Fruit fly (Drosophila melanogaster) whole organism, wandering third instar larva: ENCODE data around the gene unc-4.

Source experiments
- HLH106 ChIP-seq: fragments of 200-800 bp; optimal IDR thresholded peaks from 3 replicates; lab custom pipeline; 2019; ENCODE audit warnings: missing biosample characterization, mild to moderate bottlenecking, missing genetic modification characterization, moderate library complexity
- OdsH ChIP-seq: fragments of 200-800 bp; sonication (Bioruptor generic); optimal IDR thresholded peaks from 2 replicates; lab custom pipeline; 2016; ENCODE audit warnings: missing biosample characterization, mild to moderate bottlenecking, missing genetic modification characterization
- Sp1 ChIP-seq: fragments of 200-800 bp; sonication (Bioruptor generic); optimal IDR thresholded peaks from 3 replicates; lab custom pipeline; 2019; ENCODE audit warnings: missing biosample characterization, mild to moderate bottlenecking, missing genetic modification characterization, moderate library complexity
- ey ChIP-seq: fragments of 200-800 bp; sonication (Bioruptor generic); optimal IDR thresholded peaks from 2 replicates; lab custom pipeline; 2016; ENCODE audit warnings: missing biosample characterization, missing genetic modification characterization
- h ChIP-seq: fragments of 200-800 bp; sonication (Bioruptor generic); optimal IDR thresholded peaks from 3 replicates; lab custom pipeline; 2016; ENCODE audit warnings: missing biosample characterization, mild to moderate bottlenecking, missing genetic modification characterization
- lola ChIP-seq: fragments of >200 bp; optimal IDR thresholded peaks from 2 replicates; lab custom pipeline; 2017; ENCODE audit warnings: missing biosample characterization, missing genetic modification characterization
- psq ChIP-seq: fragments of 200-800 bp; sonication (Bioruptor generic); optimal IDR thresholded peaks from 3 replicates; lab custom pipeline; 2017; ENCODE audit warnings: missing biosample characterization, mild to moderate bottlenecking, missing genetic modification characterization, moderate library complexity
- rgr ChIP-seq: fragments of 200-800 bp; sonication (Bioruptor generic); optimal IDR thresholded peaks from 3 replicates; lab custom pipeline; 2016; ENCODE audit warnings: missing biosample characterization, mild to moderate bottlenecking, missing genetic modification characterization
- tai ChIP-seq: sonication (Bioruptor generic); optimal IDR thresholded peaks from 2 replicates; lab custom pipeline; 2016; ENCODE audit warnings: missing biosample characterization, missing genetic modification characterization
- usp ChIP-seq: fragments of >200 bp; optimal IDR thresholded peaks from 2 replicates; lab custom pipeline; 2017; ENCODE audit warnings: missing biosample characterization, missing genetic modification characterization

DNA sequence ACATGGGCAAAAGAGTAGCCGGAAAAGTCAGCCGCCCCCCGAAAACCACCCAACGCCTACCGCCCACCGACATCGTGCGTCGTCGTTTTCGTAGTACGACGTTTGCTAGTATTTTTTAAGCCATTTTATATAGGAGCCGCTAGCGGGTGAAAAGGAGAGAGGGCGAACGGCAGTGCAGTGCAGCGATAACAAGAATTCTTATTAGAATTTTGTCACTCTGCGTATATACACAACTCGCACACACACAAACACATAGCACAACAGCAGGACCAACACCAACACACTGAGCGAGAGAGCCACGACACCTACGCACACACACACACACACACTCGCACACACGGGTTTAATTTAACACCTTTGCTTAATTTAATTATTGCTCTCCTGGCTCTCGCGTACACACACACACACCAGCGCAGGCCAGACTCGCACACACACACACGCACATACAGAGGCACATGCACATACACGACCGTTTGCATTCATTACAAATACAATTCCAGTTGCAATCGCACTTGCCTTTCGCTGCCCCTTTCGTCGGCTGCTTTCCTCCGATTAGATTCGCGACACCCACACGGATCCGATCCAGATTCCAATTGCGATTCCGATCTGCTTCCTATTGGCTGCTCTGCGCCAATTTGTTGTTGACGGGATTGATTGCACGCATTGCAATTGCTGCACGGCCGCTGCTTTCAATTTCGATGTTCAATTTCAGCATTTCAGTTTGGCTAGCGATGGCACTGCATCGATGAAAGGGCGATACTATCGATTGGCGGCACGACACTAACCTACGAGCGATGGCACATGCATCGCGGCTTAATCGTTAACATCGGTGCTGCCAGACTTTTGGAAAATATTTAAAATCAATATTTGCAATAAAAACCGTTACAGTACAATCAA lies 58.7 kb downstream of the unc-4 start, which contains the start of gene Socs16D:
- TF ChIP-seq psq (GFP tag; lab: Kevin White, UChicago) (peak; percentile 42), lola (GFP tag; lab: Kevin White, UChicago) (no peak), Sp1 (peak; percentile 51), tai (GFP tag; lab: Kevin White, UChicago) (no peak), ey (GFP tag; lab: Kevin White, UChicago) (peak; percentile 23), usp (GFP tag; lab: Kevin White, UChicago) (no peak), h (peak; percentile 48), OdsH (GFP tag; lab: Kevin White, UChicago) (peak; percentile 46), HLH106 (tag; lab: Kevin White, UChicago) (peak; percentile 26), rgr (peak; percentile 40)
